Worm (Caenorhabditis elegans) whole organism, late embryonic: ENCODE measurements around the gene F39G3.3.

Source experiments
- ets-4 ChIP-seq: sonication (generic microtip); optimal IDR thresholded peaks from 2 replicates; lab custom pipeline; 2016; ENCODE audit warnings: missing genetic modification characterization, missing compliant biosample characterization
- eyg-1 ChIP-seq: sonication (generic microtip); optimal IDR thresholded peaks from 2 replicates; lab custom pipeline; 2016; ENCODE audit warnings: missing genotype, missing genetic modification characterization, missing compliant biosample characterization
- npax-4 ChIP-seq: sonication (generic microtip); optimal IDR thresholded peaks from 2 replicates; lab custom pipeline; 2016; ENCODE audit warnings: missing genetic modification characterization, missing compliant biosample characterization
- pha-2 ChIP-seq: sonication (generic microtip); optimal IDR thresholded peaks from 2 replicates; lab custom pipeline; 2017; ENCODE audit warnings: mild to moderate bottlenecking, missing genetic modification characterization, missing compliant biosample characterization
- pqm-1 ChIP-seq: sonication (generic microtip); optimal IDR thresholded peaks from 2 replicates; lab custom pipeline; 2016; ENCODE audit warnings: missing genetic modification characterization, missing compliant biosample characterization

ce11 chrV:4693282-4693588 lies 38.5 kb upstream of the F39G3.3 start:
- no peak for TF ChIP-seq eyg-1 (tag; lab: Kevin White, UChicago)
- TF ChIP-seq pqm-1 (tag; lab: Kevin White, UChicago) = no peak
- no peak for TF ChIP-seq pha-2
- TF ChIP-seq ets-4 (tag; lab: Kevin White, UChicago) = no peak
- TF ChIP-seq npax-4 (tag; lab: Kevin White, UChicago) = no peak
